Fruit fly (Drosophila melanogaster) whole organism, pupa: ENCODE data around the gene PIG-H.

Experiments
- CG13204 ChIP-seq: fragments of 200-800 bp; sonication (Bioruptor generic); optimal IDR thresholded peaks from 2 replicates; lab custom pipeline; 2018; ENCODE audit warnings: missing biosample characterization, mild to moderate bottlenecking, missing genetic modification characterization, moderate library complexity
- CG14655 ChIP-seq: fragments of 200-800 bp; sonication (Bioruptor generic); optimal IDR thresholded peaks from 3 replicates; lab custom pipeline; 2017; ENCODE audit warnings: mild to moderate bottlenecking, missing biosample characterization, missing genetic modification reagents, missing genetic modification characterization
- CG17806 ChIP-seq: fragments of 200-800 bp; sonication (Bioruptor generic); optimal IDR thresholded peaks from 2 replicates; lab custom pipeline; 2018; ENCODE audit warnings: missing biosample characterization, mild to moderate bottlenecking, missing genetic modification characterization, moderate library complexity
- CG34367 ChIP-seq: fragments of 200-800 bp; sonication (Bioruptor generic); optimal IDR thresholded peaks from 2 replicates; lab custom pipeline; 2018; ENCODE audit warnings: missing biosample characterization, mild to moderate bottlenecking, missing genetic modification characterization
- D1 ChIP-seq: fragments of 200-800 bp; sonication (Bioruptor generic); optimal IDR thresholded peaks from 2 replicates; lab custom pipeline; 2018; ENCODE audit warnings: missing biosample characterization, mild to moderate bottlenecking, missing genetic modification characterization, moderate library complexity
- Ets98B ChIP-seq: fragments of 200-800 bp; sonication (Bioruptor generic); IDR thresholded peaks from 2 replicates; pipeline ENCODE4 v1.3.6; 2022; ENCODE audit warnings: missing biosample characterization, missing genetic modification characterization
- Snoo ChIP-seq: fragments of 200-800 bp; sonication (Bioruptor generic); optimal IDR thresholded peaks from 3 replicates; lab custom pipeline; 2017; ENCODE audit warnings: missing biosample characterization, mild to moderate bottlenecking, missing genetic modification characterization, inconsistent platforms
- rn ChIP-seq: fragments of 200-800 bp; sonication (Bioruptor generic); IDR thresholded peaks from 2 replicates; pipeline ENCODE4 v1.3.6; 2022; ENCODE audit warnings: missing biosample characterization, missing genetic modification characterization

- TF ChIP-seq D1 (tag; lab: Kevin White, UChicago) (no peak), Snoo (tag; lab: Kevin White, UChicago) (no peak), Ets98B (GFP tag; lab: Robert Waterston, UW) (peak; percentile 30), CG14655 (GFP tag; lab: Kevin White, UChicago) (no peak), CG17806 (tag; lab: Kevin White, UChicago) (no peak), CG34367 (tag; lab: Kevin White, UChicago) (no peak), rn (GFP tag; lab: Robert Waterston, UW) (no peak), CG13204 (GFP tag; lab: Kevin White, UChicago) (no peak)
These were observed 39.3 kb downstream of the PIG-H start for dm6 chr3R:8038927-8039326.
